Fruit fly (Drosophila melanogaster) S2 (cell line): ENCODE measurements around the gene PXo.

Experiments
- CG8478 ChIP-seq: fragments of >200 bp; optimal IDR thresholded peaks from 2 replicates; lab custom pipeline; 2018
- CTCF ChIP-seq, 2 experiments: fragments of >200 bp; optimal IDR thresholded peaks; 2 replicates each; lab custom pipeline; 2018

DNA sequence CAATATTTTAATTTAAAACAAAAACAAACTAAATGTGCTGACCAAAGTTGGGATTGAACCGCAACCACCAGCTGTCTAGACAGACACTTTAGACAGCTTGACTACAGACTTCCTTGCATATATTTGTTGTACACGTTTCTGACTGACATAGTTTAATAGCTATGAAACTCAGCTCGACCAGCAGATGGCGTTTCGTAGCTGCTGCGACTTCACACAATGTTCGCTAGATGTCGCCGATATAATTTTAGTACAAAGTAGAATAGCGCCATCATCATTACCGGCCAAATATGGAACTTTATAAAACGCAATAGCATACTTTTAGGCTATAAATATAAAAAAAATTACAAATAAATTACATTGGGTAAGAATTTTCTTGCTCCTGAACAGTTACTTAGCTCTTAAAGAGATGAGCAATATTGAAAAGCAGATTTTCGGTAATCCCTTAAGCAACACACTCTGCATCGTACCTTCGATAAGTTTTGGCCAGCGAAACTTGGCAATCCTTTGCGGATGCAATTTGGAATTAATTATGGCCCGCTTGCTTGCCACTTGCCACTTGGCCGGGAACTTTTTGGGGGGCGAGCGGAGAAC is 51.4 kb downstream of the PXo start:
- TF ChIP-seq CTCF (optimal IDR thresholded peaks at IDR 0.05; lab: Kevin White, UChicago) (peak; percentile 100), CG8478 (no peak)
